Worm (Caenorhabditis elegans) whole organism, dauer: ENCODE results near the gene M03F4.4.

ENCODE experiments used
- unc-62 ChIP-seq: sonication (generic microtip); optimal IDR thresholded peaks from 2 replicates; lab custom pipeline; 2017; ENCODE audit warnings: missing biosample characterization, missing genetic modification reagents, missing genetic modification characterization

M03F4.4 gene

DNA sequence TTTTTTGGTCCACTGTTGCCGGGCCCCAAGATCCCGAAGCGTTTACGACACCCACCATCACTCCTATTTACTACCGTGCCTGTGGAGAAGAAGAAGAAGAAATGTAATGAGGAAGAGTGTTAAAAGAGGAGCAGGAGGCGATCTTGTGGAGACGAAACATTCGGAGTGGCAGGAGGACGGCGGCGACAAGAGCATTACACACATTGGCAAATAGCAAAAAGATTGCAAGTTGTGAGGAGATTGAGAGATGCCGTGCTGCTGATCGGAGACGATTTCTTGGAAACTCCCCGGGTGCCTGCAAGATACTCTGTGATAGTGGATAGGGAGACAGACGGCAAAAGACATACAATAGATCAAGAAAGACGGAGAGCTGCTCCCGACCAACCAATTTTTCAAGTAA, at the start of gene M03F4.4:
Gene M03F4.4 (minus strand): TSS at position 160 of the 400 bp plus-strand sequence.
- no peak for TF ChIP-seq unc-62 (GFP tag; lab: Kevin White, UChicago)

DNA sequence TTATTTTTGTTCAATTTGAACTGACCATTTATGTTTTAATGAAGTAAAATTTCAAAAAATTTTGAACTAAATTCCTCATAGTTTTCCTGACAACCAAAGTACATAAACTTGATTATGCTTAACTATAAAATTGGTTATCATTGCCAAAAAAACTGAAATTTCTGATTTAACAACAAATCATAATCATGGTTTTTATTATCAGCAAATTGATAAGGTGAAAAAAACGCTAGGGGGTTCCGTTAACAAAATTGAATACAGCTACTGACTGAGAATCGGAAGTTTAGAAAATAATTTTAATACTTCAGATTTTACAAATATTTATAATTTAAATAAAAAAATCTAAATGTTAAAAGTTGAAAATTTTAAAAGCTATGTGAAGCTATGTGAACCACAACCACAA, 49.8 kb upstream of the M03F4.4 start:
- TF ChIP-seq unc-62 (GFP tag; lab: Kevin White, UChicago): no peak

DNA sequence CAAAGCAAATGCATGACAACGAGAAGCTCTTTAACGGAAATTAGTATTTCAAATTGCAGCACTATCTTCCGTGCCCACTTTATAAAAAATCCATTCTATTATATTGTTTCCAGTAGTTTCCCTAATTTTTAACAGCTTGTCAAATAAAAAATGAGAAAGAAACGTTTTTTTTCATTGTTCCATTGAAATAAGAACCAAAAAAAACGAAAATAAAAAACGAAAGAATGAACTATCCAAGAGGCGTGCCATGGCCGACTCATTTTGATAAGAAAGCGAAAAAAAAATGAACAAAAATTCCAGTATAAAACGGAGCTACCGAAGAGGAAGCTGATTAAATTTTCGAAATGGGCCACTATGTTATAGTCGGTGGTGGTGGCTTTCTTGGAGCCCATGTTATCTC, 47.7 kb upstream of the M03F4.4 start, which contains the start of gene hsd-2:
Gene hsd-2 (plus strand): TSS at position 301 of the 400 bp plus-strand sequence.
- TF ChIP-seq unc-62 (GFP tag; lab: Kevin White, UChicago): no peak

DNA sequence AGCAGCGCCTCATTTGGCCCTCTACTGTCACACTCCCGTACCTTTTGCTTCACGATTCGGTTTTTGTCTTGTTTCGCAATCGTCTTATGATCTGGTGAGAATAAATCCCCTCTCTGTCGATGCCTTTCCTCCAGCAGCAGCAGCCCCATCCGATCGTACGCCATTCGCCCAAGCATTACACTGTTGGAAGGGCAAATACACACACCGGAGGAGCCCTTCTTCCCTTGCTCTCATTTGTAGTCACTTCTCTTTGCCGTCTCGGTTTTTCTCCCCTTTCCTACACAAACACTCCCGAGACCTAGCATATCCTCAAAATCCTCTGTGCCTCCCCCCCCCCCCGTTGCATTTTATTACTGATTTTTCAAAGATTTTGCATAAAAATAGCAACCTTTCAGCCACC, 41.7 kb upstream of the M03F4.4 start, which contains the start of gene set-30:
Gene set-30 (plus strand): TSS at position 396 of the 400 bp plus-strand sequence.
- no peak for TF ChIP-seq unc-62 (GFP tag; lab: Kevin White, UChicago)

DNA sequence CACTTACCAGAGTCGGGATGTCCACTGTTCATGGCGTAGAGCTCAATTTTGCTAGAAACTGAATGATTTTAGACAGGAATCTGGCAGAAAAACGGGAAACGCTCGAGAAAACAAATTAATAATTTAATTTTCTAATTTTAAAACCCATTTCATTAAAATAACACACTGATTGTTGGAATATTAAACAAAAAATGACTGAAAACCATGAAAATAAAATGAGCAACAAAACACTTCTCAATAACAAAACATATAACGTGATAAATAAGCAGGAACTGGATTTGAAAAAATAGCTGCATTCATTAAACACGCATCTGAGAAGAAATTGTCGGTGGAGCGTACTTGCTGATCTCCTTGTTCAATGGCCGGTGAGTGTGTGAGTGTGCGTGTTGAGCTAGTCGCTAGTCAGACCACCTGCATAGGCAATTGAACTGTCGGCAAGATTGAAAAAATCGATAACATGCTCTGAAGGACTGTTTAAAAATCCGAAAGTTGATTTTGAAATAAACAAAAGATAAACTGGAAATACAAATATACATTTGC, 40.4 kb upstream of the M03F4.4 start, which contains the start of gene ZC8.6:
Gene ZC8.6 (minus strand): TSS at position 51 of the 540 bp plus-strand sequence.
- TF ChIP-seq unc-62 (GFP tag; lab: Kevin White, UChicago): no peak

DNA sequence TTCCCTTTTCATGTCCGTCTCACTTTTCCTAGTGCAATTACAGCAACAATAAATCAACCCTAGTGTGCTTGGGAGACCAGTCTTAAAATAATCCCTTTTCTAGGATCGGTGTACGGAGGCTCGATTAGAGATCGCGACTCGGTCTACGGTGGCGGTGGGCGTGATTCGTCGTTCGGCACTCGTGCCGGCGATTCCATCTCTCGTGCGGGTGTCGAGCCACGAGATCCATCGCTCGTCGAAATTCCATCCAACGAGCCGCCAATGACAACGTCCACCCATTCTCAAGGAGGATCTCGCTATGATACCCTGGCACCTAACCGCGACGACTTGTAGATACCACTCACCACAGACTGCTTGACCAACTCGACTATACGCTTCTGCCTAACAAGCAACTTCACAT, 35.3 kb upstream of the M03F4.4 start:
- TF ChIP-seq unc-62 (GFP tag; lab: Kevin White, UChicago): no peak

DNA sequence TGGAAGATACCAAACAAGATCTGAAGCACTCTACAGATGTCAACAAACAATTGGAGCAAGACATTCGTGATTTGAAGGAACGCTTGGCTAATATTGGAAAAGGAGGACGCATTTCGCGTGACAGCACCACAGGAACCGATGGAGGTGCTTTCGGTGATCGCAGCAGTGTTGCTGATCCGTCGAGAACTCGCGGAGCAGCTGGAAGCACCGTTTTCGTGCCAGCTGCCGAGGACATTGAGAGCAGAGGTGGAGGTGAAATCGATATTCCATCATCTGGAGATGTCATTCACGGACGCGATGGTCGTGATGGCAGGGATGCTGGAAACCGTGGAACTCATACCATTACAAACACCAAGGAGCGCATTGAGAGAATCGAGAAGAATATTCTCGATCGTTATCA, 30.4 kb upstream of the M03F4.4 start:
- TF ChIP-seq unc-62 (GFP tag; lab: Kevin White, UChicago): no peak

DNA sequence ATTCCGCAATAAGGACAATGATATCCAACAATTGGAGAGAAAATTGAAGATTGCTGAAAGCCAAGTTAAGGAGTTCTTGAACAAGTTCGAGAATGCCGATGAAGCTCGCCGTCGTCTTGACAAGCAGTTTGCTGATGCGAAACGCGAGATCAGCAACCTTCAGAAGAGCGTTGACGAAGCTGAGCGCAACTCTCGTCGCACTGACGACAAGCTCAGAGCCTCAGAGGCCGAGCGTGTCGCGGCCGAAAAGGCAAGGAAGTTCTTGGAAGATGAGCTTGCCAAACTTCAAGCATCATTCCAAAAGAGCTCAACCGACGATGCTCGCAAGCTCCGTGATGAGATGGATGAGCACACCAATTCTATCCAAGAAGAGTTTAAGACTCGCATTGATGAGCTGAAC, 29.1 kb upstream of the M03F4.4 start:
- no peak for TF ChIP-seq unc-62 (GFP tag; lab: Kevin White, UChicago)

DNA sequence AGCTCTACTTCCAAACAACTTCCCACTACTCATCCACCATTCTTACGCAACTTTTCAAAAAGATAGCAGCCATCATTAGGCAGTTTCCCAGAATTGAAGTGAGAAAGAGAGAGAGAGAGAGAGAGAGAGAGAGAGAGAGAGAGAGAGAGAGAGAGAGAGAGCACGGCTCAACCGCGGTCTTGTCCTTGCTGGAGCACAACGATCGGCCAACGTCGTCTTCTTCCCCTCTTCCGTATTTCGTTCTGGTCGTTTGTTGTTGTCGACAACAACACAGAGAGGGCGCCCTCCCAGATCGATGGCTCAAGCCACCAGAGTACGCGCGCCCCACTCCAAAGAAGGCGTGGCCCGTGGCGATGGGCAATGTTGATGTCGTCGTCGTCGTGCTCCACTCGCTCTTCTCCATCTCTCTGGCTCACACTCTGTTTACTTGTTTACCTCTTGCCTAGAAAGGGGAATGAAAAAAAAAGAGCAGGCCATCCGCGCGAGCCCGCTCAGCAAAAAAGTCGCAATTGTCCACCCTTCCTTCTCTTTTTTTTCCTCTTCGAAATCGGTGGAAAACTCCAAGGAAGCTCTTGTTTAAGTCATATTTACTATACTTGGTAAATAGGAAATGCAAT, 24.9 kb upstream of the M03F4.4 start:
- TF ChIP-seq unc-62 (GFP tag; lab: Kevin White, UChicago): no peak

DNA sequence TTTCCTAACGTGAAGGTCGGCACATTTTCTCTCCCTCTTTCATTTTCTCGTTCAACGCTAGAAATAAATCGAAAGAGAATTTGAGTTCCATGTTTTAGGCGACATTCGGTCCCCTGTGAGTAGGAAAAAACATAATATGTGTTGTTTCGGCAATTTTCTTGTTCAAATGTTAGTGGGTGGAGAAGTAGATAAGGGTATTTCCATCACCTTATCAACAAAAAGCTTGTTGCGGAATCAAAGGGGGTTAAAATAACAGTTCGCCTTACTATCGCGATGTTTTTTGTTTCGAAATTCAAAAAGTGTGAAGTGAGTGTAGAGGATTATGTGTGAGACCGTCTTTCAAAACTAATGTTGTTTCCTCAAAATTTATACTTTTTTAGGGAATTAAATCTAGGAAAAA, 24.4 kb upstream of the M03F4.4 start:
- TF ChIP-seq unc-62 (GFP tag; lab: Kevin White, UChicago): no peak

DNA sequence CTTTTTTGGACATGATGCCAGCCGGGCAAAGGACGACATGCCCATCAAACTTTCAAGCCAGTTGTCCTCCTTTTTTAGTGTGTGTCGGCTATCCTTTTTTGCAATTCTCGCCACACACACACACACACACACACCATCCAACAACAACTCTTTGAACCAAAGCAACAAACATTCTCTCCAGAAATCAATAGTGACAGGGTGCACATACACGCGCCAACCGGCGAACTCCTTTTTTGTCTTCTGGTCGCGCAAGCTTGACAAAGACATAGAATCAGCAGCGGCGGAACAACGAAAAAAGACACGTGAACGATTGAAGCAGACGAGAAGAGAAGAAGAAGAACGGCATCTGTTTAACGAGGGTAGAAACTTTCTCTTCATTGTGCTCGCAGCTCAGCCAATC, 23.8 kb upstream of the M03F4.4 start:
- no peak for TF ChIP-seq unc-62 (GFP tag; lab: Kevin White, UChicago)

DNA sequence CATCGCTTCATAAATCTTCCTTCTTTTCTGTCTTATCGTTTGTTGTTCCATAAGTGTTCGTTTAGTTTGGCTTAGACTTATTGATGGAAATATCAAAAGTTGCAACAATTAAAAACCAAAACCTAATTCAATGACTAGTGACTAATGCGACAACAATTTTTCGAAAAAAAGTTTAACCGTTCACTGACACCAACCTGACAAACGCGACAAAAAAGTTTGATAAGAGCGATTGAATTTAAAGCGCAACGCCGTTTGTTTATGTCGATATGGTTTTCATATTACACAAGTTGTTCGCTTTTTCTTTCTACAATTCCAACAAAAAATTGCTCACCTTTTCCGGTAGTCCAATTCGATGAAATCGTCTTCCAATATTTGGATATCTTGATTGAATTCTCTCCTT, 21.8 kb upstream of the M03F4.4 start:
- no peak for TF ChIP-seq unc-62 (GFP tag; lab: Kevin White, UChicago)

DNA sequence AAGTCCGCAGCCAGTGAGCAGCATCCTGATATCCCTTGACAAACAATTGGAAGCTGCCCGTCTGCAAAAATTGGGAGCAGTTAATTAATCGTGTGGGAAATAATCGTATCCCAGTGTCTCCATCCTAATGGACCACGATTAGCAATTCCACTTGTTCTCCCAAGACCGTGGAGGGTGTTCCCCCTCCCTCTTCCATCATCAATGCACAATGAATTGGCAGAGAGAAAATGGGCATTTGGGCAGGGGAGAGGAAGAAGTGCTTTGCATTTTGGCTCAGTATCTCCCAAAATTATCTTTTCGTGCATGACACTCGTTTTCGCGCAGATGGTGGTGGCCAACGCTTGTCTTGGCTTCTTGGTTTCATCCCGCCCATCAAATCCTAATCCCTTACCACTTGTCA, 20.9 kb upstream of the M03F4.4 start:
- no peak for TF ChIP-seq unc-62 (GFP tag; lab: Kevin White, UChicago)

DNA sequence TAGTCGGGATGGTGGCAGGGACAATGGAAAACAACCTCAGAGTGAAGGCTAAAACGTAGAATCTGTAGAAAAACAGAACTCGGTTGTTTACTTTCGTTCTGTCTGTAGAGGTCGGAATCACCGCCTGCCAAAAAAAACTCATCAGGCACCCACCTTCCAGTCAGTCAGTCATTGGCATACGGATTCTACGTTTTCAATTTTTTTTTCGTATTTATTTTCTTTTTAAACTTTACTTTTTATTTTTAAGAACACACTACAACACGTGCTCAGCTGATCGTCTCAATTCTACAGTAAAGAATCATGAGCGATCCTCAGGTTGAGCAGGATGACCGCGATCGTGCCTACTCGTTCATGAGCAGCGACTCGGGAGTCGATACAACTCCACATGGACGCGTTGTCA, 19.3 kb upstream of the M03F4.4 start, which contains the start of gene lfi-1:
Gene lfi-1 (plus strand): TSS at position 301 of the 400 bp plus-strand sequence.
- TF ChIP-seq unc-62 (GFP tag; lab: Kevin White, UChicago): no peak

DNA sequence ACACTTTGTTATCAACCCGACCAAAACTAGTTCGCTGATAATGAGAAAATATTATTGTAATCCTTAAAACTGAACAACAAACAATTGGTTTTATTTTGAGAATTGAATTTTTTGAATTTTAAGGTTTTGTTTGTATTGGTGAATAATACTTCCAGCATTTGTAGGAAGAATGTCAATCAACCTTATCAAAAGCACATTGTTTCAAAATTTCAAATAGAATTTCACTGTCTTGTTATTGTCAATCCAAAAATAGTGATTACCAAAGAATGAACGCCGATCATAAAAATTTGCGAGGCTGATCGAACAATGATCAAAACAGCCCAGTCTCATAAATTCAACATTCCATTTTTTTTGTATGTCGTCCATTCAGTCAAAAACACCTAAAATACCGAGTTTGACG, 17.3 kb upstream of the M03F4.4 start:
- TF ChIP-seq unc-62 (GFP tag; lab: Kevin White, UChicago): no peak

DNA sequence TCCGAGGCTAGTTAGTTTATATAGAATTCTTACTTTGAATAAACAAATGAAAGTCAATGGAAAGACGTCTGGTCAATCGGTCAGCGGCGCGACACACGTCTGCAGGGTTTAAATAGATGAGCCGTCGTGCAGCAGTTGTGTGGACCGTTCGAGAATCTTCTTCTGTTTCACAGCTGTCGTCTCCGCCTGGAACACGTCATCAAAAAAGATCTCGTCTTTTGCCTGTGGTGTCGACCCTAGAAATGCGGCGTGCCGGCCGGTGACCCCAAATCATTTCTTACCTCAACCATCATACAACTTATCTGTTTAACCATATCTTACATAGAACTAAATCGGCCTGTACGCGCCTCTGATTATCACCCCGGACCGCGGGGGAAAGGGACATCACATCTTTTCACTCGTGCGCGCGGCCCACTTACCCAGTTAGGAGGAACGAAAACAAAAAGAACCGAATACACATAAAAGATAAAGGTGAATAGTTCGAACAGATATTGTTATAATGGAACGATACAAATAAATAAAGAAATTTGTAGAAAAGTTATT, 14.9 kb upstream of the M03F4.4 start:
- TF ChIP-seq unc-62 (GFP tag; lab: Kevin White, UChicago): no peak

DNA sequence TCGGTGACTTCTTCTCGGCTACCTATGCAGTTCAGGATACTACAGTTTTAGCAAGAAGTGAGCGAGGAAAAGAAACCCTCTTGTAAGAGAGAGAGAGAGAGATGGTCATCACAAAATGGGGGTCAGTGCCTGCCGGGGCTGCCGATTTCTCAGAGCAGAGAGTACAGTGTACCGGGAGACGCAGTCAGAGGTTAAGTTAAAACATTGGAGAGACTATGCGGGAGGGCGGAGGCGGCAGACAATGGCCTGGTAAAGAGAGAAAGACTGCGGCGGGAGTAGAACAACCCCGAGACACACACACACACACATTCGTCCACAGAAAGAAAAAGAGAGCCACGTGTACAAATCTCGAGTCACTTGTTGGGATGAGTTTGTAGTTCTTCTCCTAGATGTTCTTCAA, 14.2 kb upstream of the M03F4.4 start:
- TF ChIP-seq unc-62 (GFP tag; lab: Kevin White, UChicago): no peak
